Worm (Caenorhabditis elegans): ENCODE data around the gene grsp-3.

grsp-3 gene

DNA sequence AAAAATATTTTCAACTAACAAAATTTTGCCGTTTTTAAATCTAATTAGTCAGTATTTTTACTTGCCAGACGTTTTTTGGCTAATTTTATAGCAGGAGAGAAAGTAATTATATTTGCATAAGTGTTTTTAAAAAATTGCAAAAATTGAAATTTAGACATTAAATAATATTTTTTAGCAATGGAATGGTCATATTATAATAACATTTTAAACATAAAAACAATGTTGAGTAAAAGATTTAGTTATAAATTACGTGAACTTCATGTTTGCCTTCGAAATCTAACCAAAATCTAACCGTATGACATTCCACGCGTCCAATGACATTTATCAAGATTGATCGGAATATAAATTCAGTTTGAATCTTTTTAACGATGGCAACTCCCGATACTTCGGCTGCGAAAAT lies 22.6 kb upstream of the grsp-3 start, which contains the start of gene C34D4.2:
Gene C34D4.2 (plus strand): TSS at position 301 of the 400 bp plus-strand sequence.
- no peak for TF ChIP-seq xbp-1 (tag; optimal IDR thresholded peaks at IDR 0.05)
- TF ChIP-seq fkh-10 (GFP tag; optimal IDR thresholded peaks at IDR 0.05) = no peak
- TF ChIP-seq lin-15B (tag; optimal IDR thresholded peaks at IDR 0.05) = no peak

DNA sequence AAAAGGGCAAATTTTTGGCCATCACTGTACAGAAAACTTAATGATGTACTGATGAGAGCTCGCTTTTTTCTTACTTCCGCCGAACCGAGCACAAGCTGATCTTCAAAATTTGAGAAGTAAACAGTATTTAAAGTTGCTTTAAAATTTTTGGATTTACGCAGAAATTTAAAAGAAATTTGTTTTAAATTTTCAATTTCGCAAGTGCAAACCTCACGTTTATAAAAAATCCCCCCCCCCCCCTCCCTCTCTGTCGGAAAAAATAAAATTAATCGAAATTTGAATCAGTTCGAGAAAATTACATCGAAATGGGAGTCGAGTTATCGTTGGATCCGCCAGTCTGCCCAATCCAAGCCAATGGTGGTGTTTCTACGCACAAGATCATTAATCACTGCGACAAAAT lies 21.6 kb upstream of the grsp-3 start, which contains the start of gene C34D4.3:
Gene C34D4.3 (plus strand): TSS at position 301 of the 400 bp plus-strand sequence.
- TF ChIP-seq sox-4 (tag; optimal IDR thresholded peaks at IDR 0.05) = no peak
- TF ChIP-seq snpc-4 (tag; optimal IDR thresholded peaks at IDR 0.05) = no peak
- no peak for TF ChIP-seq pax-3 (tag; optimal IDR thresholded peaks at IDR 0.05)
- no peak for TF ChIP-seq unc-98 (GFP tag; IDR thresholded peaks at IDR 0.05)

DNA sequence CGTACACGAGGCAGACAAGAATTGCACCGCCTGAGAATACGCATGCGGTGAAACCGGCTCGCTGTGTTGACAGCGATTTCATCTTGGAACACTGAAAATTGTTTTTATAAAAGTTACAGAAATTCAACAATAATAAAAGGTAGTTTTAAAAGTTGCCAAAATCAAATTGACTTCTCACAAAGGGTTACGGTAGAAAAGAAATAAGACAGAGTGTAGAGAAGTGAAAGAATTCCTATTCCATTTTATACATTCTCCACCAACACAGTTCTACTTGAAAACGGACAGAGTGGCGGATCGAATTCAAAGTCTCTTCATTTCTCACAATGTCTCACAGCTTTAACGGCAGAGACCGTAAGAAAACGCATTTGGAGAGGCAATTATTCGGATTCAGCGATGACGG lies 20.7 kb upstream of the grsp-3 start, which contains the start of gene col-113:
Gene col-113 (minus strand): TSS at position 101 of the 400 bp plus-strand sequence.
- TF ChIP-seq mep-1 (tag; optimal IDR thresholded peaks at IDR 0.05) = no peak
- TF ChIP-seq lsy-2 (tag; optimal IDR thresholded peaks at IDR 0.05) = no peak
- TF ChIP-seq nhr-85 (tag) = peak; percentile 55
- no peak for TF ChIP-seq lin-39 (tag; optimal IDR thresholded peaks at IDR 0.05)
- TF ChIP-seq nhr-76 (tag; optimal IDR thresholded peaks at IDR 0.05) = no peak
- TF ChIP-seq mab-9 (GFP tag; IDR thresholded peaks at IDR 0.05) = no peak
- TF ChIP-seq unc-98 (GFP tag; IDR thresholded peaks at IDR 0.05) = no peak
- TF ChIP-seq zip-4 (GFP tag; optimal IDR thresholded peaks at IDR 0.05) = no peak
- no peak for TF ChIP-seq hlh-17 (GFP tag; optimal IDR thresholded peaks at IDR 0.05; ENCODE audit: borderline replicate concordance)

DNA sequence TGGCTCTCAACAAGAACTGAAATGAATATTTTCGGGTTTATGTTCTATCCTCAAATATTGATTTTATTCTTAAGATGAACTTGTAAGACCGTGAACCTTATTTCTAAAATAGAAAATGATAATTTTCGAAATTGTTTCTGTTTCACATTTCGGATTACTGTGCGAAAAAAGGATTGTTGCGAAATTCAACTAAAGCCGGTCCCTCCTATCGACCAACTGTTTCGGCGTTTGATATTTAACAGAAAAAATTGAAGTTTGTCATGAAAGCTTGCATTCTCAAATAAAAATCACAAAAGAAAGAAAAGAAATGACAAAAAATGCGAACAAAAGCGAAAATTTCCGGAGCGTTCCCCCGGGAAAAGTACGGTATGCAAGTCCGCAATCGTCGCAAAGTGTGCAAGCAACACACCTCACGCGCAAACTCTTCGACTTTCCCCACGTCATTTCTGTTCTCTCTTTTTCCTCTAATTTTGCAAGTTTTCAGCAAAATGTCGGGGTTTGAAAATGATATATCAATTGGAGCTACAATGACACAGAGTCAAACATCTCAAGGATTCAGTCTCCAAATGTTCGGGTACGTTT lies 17.4 kb upstream of the grsp-3 start, which contains the start of gene C34D4.4:
Gene C34D4.4 (plus strand): TSS at position 342 of the 582 bp plus-strand sequence.
- TF ChIP-seq lin-35 (GFP tag; optimal IDR thresholded peaks at IDR 0.05) (peak; percentile 57 to 72), zip-4 (GFP tag; optimal IDR thresholded peaks at IDR 0.05) (peak; percentile 61), grh-1 (GFP tag; IDR thresholded peaks at IDR 0.05) (no peak), snpc-4 (tag; optimal IDR thresholded peaks at IDR 0.05) (peak; percentile 3), mep-1 (tag; optimal IDR thresholded peaks at IDR 0.05) (peak; percentile 20), lin-13 (GFP tag; optimal IDR thresholded peaks at IDR 0.05) (peak; percentile 15), C04F5.9 (tag; optimal IDR thresholded peaks at IDR 0.05) (no peak), sup-37 (GFP tag; optimal IDR thresholded peaks at IDR 0.05) (no peak), snu-23 (GFP tag; optimal IDR thresholded peaks at IDR 0.05) (peak; percentile 47), mdl-1 (tag; optimal IDR thresholded peaks at IDR 0.05) (no peak), unc-98 (GFP tag; IDR thresholded peaks at IDR 0.05) (no peak), lin-14 (GFP tag; optimal IDR thresholded peaks at IDR 0.05) (peak; percentile 53), rnt-1 (tag; optimal IDR thresholded peaks at IDR 0.05) (peak; percentile 19), nhr-71 (tag; optimal IDR thresholded peaks at IDR 0.05) (peak; percentile 36), unc-130 (tag; optimal IDR thresholded peaks at IDR 0.05) (peak; percentile 22), skn-1 (tag; optimal IDR thresholded peaks at IDR 0.05) (peak; percentile 39), fkh-8 (tag; optimal IDR thresholded peaks at IDR 0.05) (peak; percentile 31), nhr-47 (tag; optimal IDR thresholded peaks at IDR 0.05) (peak; percentile 45), ztf-4 (tag; optimal IDR thresholded peaks at IDR 0.05) (no peak), lin-15B (tag; optimal IDR thresholded peaks at IDR 0.05) (peak; percentile 35), hpl-2 (GFP tag; optimal IDR thresholded peaks at IDR 0.05) (no peak), nhr-20 (tag; optimal IDR thresholded peaks at IDR 0.05) (peak; percentile 14), xbp-1 (tag; optimal IDR thresholded peaks at IDR 0.05) (peak; percentile 9), lsy-2 (tag; optimal IDR thresholded peaks at IDR 0.05) (peak; percentile 90 to 98), isw-1 (GFP tag; IDR thresholded peaks at IDR 0.05) (peak; percentile 17; the same call in 1 of the 2 replicates), aha-1 (tag; optimal IDR thresholded peaks at IDR 0.05) (no peak), ceh-82 (tag; optimal IDR thresholded peaks at IDR 0.05) (peak in 2 of 3 experiments; percentile 3 to 48), blmp-1 (tag; optimal IDR thresholded peaks at IDR 0.05) (peak; percentile 65), dpl-1 (GFP tag; optimal IDR thresholded peaks at IDR 0.05) (peak; percentile 32 to 60 (median 58)), vab-15 (tag; optimal IDR thresholded peaks at IDR 0.05) (no peak), efl-1 (optimal IDR thresholded peaks at IDR 0.05) (peak; percentile 61 to 64), efl-1 (GFP tag; optimal IDR thresholded peaks at IDR 0.05 in 1 of 2) (peak; percentile 61 to 95), zag-1 (tag; optimal IDR thresholded peaks at IDR 0.05) (no peak), F16B12.6 (tag; optimal IDR thresholded peaks at IDR 0.05) (peak; percentile 92)

Data from whole organism, L1 larva.